Worm (Caenorhabditis elegans): ENCODE results near the gene F11C7.2.
A peak's percentile ranks its signal among the peaks of the same experiment; 100 is the strongest.

F11C7.2 gene

DNA sequence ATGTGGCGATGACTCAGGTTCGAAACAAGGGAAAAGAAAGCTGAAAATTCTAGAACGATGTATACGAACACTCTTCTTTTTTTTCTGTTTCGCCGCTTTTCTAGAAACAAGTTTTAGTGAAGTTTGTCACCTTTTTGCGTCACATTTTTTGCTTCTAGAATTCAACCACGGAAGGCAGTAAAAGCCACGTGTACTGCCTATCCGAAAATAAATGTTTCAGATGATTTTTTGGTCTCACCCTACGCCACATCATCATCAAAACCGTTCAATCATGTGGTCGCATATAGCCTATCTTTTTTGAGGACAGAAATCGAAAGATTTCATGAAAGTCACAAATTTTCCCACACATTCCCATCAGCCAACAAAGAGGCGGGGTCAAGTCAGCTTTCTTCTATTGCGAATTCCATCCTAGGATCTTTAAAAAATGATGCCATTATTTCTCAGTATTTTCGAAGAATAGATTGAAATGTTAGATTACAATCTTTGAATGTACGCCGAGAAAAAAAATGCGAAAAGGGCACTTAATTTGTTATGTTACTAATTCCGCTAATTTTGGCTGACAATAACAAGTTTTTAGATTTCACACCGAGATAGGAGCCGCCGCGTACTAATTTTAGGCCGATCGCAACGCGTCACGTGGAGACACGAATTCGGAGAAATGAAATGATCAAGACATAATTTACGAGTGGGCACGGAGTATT lies 27.4 kb downstream of the F11C7.2 start:
- no peak for TF ChIP-seq F26F4.8 (GFP tag; conservative IDR thresholded peaks at IDR 0.05)
- peak; percentile 4 for TF ChIP-seq dve-1 (tag; optimal IDR thresholded peaks at IDR 0.05; ENCODE audit: insufficient read depth)
- no peak for TF ChIP-seq unc-39 (tag; optimal IDR thresholded peaks at IDR 0.05)
- no peak for TF ChIP-seq php-3 (GFP tag; IDR thresholded peaks at IDR 0.05)
- TF ChIP-seq R02D3.7 (tag; optimal IDR thresholded peaks at IDR 0.05) = no peak
- TF ChIP-seq daf-16 (GFP tag; optimal IDR thresholded peaks at IDR 0.05) = no peak
- no peak for TF ChIP-seq daf-16 (tag; optimal IDR thresholded peaks at IDR 0.05)
- peak; percentile 52 for TF ChIP-seq mxl-3 (GFP tag; optimal IDR thresholded peaks at IDR 0.05)
- TF ChIP-seq nhr-41 (GFP tag; IDR thresholded peaks at IDR 0.05) = no peak
- TF ChIP-seq Y105C5A.15 (GFP tag; IDR thresholded peaks at IDR 0.05) = no peak
- TF ChIP-seq lin-39 (tag; optimal IDR thresholded peaks at IDR 0.05) = no peak
- no peak for TF ChIP-seq nhr-42 (GFP tag; IDR thresholded peaks at IDR 0.05)
- TF ChIP-seq aha-1 (tag) = peak; percentile 44
- no peak for TF ChIP-seq tag-97 (GFP tag; IDR thresholded peaks at IDR 0.05)
- peak; percentile 77 for TF ChIP-seq hlh-30 (tag; optimal IDR thresholded peaks at IDR 0.05; ENCODE audit: insufficient read depth)
- no peak for TF ChIP-seq jun-1 (tag; optimal IDR thresholded peaks at IDR 0.05)
- no peak for TF ChIP-seq sdz-12 (GFP tag; optimal IDR thresholded peaks at IDR 0.05)
- no peak for TF ChIP-seq nhr-10 (tag; optimal IDR thresholded peaks at IDR 0.05)
- no peak for TF ChIP-seq zfp-3 (GFP tag; conservative IDR thresholded peaks at IDR 0.05)
- TF ChIP-seq ztf-11 (tag; optimal IDR thresholded peaks at IDR 0.05) = no peak
- TF ChIP-seq hlh-11 (tag; optimal IDR thresholded peaks at IDR 0.05) = peak; percentile 41
- no peak for TF ChIP-seq T20F7.1 (GFP tag; optimal IDR thresholded peaks at IDR 0.05)
- TF ChIP-seq mdt-29 (GFP tag; IDR thresholded peaks at IDR 0.05) = peak; percentile 81
- TF ChIP-seq F37D6.2 (tag; optimal IDR thresholded peaks at IDR 0.05) = no peak
- peak; percentile 9 for TF ChIP-seq mep-1 (tag; optimal IDR thresholded peaks at IDR 0.05)
- TF ChIP-seq lim-7 (GFP tag; IDR thresholded peaks at IDR 0.05) = no peak
- no peak for TF ChIP-seq ztf-7 (tag; optimal IDR thresholded peaks at IDR 0.05)
- peak; percentile 56 for TF ChIP-seq nhr-48 (tag; optimal IDR thresholded peaks at IDR 0.05)
- no peak for TF ChIP-seq mes-2 (tag; optimal IDR thresholded peaks at IDR 0.05; ENCODE audit: poor library complexity, severe bottlenecking)
- TF ChIP-seq F49E8.2 (tag; optimal IDR thresholded peaks at IDR 0.05; ENCODE audit: borderline replicate concordance) = no peak
- TF ChIP-seq nhr-237 (tag; optimal IDR thresholded peaks at IDR 0.05) = no peak
- no peak for TF ChIP-seq madf-9 (GFP tag; conservative IDR thresholded peaks at IDR 0.05)
- peak; percentile 38; the same call in 1 of the 2 replicates for TF ChIP-seq dmd-6 (GFP tag; IDR thresholded peaks at IDR 0.05)
- TF ChIP-seq D1046.2 (GFP tag; IDR thresholded peaks at IDR 0.05) = no peak
- TF ChIP-seq daf-12 (tag; optimal IDR thresholded peaks at IDR 0.05) = no peak
- 0 out of 2 replicates have a peak, but pooled peaks have one; percentile 12 for TF ChIP-seq tra-1 (GFP tag; IDR thresholded peaks at IDR 0.05)
- TF ChIP-seq lsy-2 (tag; optimal IDR thresholded peaks at IDR 0.05) = no peak
- TF ChIP-seq ctbp-1 (GFP tag; IDR thresholded peaks at IDR 0.05) = no peak
- TF ChIP-seq ceh-82 (tag; optimal IDR thresholded peaks at IDR 0.05) = no peak
- TF ChIP-seq skn-1 (tag; optimal IDR thresholded peaks at IDR 0.05) = no peak
- no peak for TF ChIP-seq hmg-1.1 (GFP tag; IDR thresholded peaks at IDR 0.05)
- no peak for TF ChIP-seq F10B5.3 (tag; optimal IDR thresholded peaks at IDR 0.05)
- no peak for TF ChIP-seq dmd-9 (GFP tag; IDR thresholded peaks at IDR 0.05)
- TF ChIP-seq ama-1 (optimal IDR thresholded peaks at IDR 0.05) = no peak
- TF ChIP-seq zip-2 (tag; optimal IDR thresholded peaks at IDR 0.05) = no peak
- no peak for TF ChIP-seq zag-1 (tag; optimal IDR thresholded peaks at IDR 0.05)
- no peak for TF ChIP-seq nhr-6 (tag; optimal IDR thresholded peaks at IDR 0.05)
- TF ChIP-seq ceh-20 (GFP tag; IDR thresholded peaks at IDR 0.05) = 0 out of 2 replicates have a peak, but pooled peaks have one; percentile 10
- TF ChIP-seq nhr-28 (tag; optimal IDR thresholded peaks at IDR 0.05) = peak; percentile 41
- no peak for TF ChIP-seq lin-15B (tag; optimal IDR thresholded peaks at IDR 0.05)
- TF ChIP-seq lin-38 (GFP tag; IDR thresholded peaks at IDR 0.05) = no peak
- no peak for TF ChIP-seq lin-13 (GFP tag; optimal IDR thresholded peaks at IDR 0.05)
